Worm (Caenorhabditis elegans) whole organism, mixed stage, embryonic: ENCODE data around the gene C07C7.3.
"Not testable (repeated sequence)": the region's sequence is repeated elsewhere in the genome, so short reads cannot be mapped to it uniquely, and the experiment has no call there.

Source experiments
- mep-1 ChIP-seq: fragments of 150-350 bp; optimal IDR thresholded peaks from 2 replicates; lab custom pipeline; 2017; ENCODE audit warnings: missing biosample characterization, missing genetic modification reagents, missing genetic modification characterization, inconsistent platforms
- nhr-28 ChIP-seq: fragments of 150-350 bp; optimal IDR thresholded peaks from 2 replicates; lab custom pipeline; 2014; ENCODE audit warnings: missing biosample characterization, missing genetic modification characterization
- ztf-11 ChIP-seq: fragments of 150-350 bp; optimal IDR thresholded peaks from 2 replicates; lab custom pipeline; 2014; ENCODE audit warnings: missing biosample characterization, missing genetic modification characterization

ce11 chrIV:9194524-9194923 lies 28.7 kb downstream of the C07C7.3 start, which contains the start of gene C46C2.7:
- not testable (repeated sequence) for TF ChIP-seq nhr-28, mep-1, ztf-11 (tag; lab: Kevin White, UChicago)
